Fruit fly (Drosophila melanogaster) whole organism, embryonic: ENCODE data around the gene CG34296.

Source experiments
- Abd-B ChIP-seq: fragments of 200-800 bp; sonication (Bioruptor generic); optimal IDR thresholded peaks from 2 replicates; lab custom pipeline; 2018; ENCODE audit warnings: missing biosample characterization, mild to moderate bottlenecking, missing genetic modification characterization, moderate library complexity
- Ada2b ChIP-seq: fragments of 200-800 bp; sonication (Bioruptor generic); IDR thresholded peaks from 2 replicates; pipeline ENCODE4 v1.3.6; 2022; ENCODE audit warnings: missing biosample characterization, missing genetic modification characterization
- B-H1 ChIP-seq: fragments of 200-800 bp; sonication (Bioruptor generic); IDR thresholded peaks from 3 replicates; pipeline ENCODE4 v1.3.6; 2022; ENCODE audit warnings: missing biosample characterization, missing genetic modification characterization
- CG10147 ChIP-seq: fragments of 200-800 bp; sonication (Bioruptor generic); optimal IDR thresholded peaks from 2 replicates; lab custom pipeline; 2019; ENCODE audit warnings: missing biosample characterization, mild to moderate bottlenecking, missing genetic modification characterization, moderate library complexity
- CG10209 ChIP-seq: fragments of 200-800 bp; sonication (Bioruptor generic); optimal IDR thresholded peaks from 3 replicates; lab custom pipeline; 2017; ENCODE audit warnings: missing biosample characterization, mild to moderate bottlenecking, missing genetic modification characterization, missing genetic modification reagents
- CG11723 ChIP-seq: fragments of 200-800 bp; sonication (Bioruptor generic); optimal IDR thresholded peaks from 2 replicates; lab custom pipeline; 2017; ENCODE audit warnings: missing biosample characterization, mild to moderate bottlenecking, missing genetic modification characterization
- CG12071 ChIP-seq: fragments of 200-800 bp; sonication (Bioruptor generic); optimal IDR thresholded peaks from 3 replicates; lab custom pipeline; 2018; ENCODE audit warnings: missing biosample characterization, mild to moderate bottlenecking, missing genetic modification characterization
- CG12942 ChIP-seq: fragments of 200-800 bp; sonication (Bioruptor generic); optimal IDR thresholded peaks from 3 replicates; lab custom pipeline; 2016; ENCODE audit warnings: missing biosample characterization, missing genetic modification characterization
- CG15514 ChIP-seq: fragments of 200-800 bp; sonication (Bioruptor generic); optimal IDR thresholded peaks from 3 replicates; lab custom pipeline; 2017; ENCODE audit warnings: missing biosample characterization, missing genetic modification characterization, mild to moderate bottlenecking, moderate library complexity, missing genetic modification reagents
- CG17359 ChIP-seq: fragments of 200-800 bp; sonication (Bioruptor generic); optimal IDR thresholded peaks from 3 replicates; lab custom pipeline; 2018; ENCODE audit warnings: missing biosample characterization, mild to moderate bottlenecking, missing genetic modification characterization, moderate library complexity
- CG2116 ChIP-seq: fragments of 200-800 bp; sonication (Bioruptor generic); optimal IDR thresholded peaks from 3 replicates; lab custom pipeline; 2018; ENCODE audit warnings: missing biosample characterization, mild to moderate bottlenecking, missing genetic modification characterization
- CG2875 ChIP-seq: fragments of 200-800 bp; sonication (Bioruptor generic); optimal IDR thresholded peaks from 2 replicates; lab custom pipeline; 2017; ENCODE audit warnings: missing biosample characterization, mild to moderate bottlenecking, missing genetic modification characterization, missing genetic modification reagents
- CG31224 ChIP-seq: fragments of 200-800 bp; sonication (Bioruptor generic); IDR thresholded peaks from 2 replicates; pipeline ENCODE4 v1.3.6; 2022; ENCODE audit warnings: missing biosample characterization, missing genetic modification characterization
- CG34422 ChIP-seq: fragments of 200-800 bp; sonication (Bioruptor generic); IDR thresholded peaks from 3 replicates; pipeline ENCODE4 v1.3.6; 2022; ENCODE audit warnings: missing biosample characterization, missing genetic modification characterization
- CG6272 ChIP-seq: fragments of 200-800 bp; sonication (Bioruptor generic); IDR thresholded peaks from 2 replicates; pipeline ENCODE4 v1.3.6; 2022; ENCODE audit warnings: missing biosample characterization, missing genetic modification characterization
- CG7357 ChIP-seq: fragments of 200-800 bp; sonication (Bioruptor generic); IDR thresholded peaks from 3 replicates; pipeline ENCODE4 v1.3.6; 2022; ENCODE audit warnings: missing biosample characterization, missing genetic modification characterization
- CG7372 ChIP-seq: fragments of 200-800 bp; sonication (Bioruptor generic); IDR thresholded peaks from 2 replicates; pipeline ENCODE4 v1.3.6; 2022; ENCODE audit warnings: missing biosample characterization, missing genetic modification characterization
- CG7786 ChIP-seq: fragments of 200-800 bp; sonication (Bioruptor generic); optimal IDR thresholded peaks from 2 replicates; lab custom pipeline; 2016; ENCODE audit warnings: missing biosample characterization, missing genetic modification characterization
- CG8281 ChIP-seq: fragments of 200-800 bp; sonication (Bioruptor generic); optimal IDR thresholded peaks from 2 replicates; lab custom pipeline; 2018; ENCODE audit warnings: missing biosample characterization, mild to moderate bottlenecking, missing genetic modification characterization, moderate library complexity
- CG9609 ChIP-seq: fragments of 200-800 bp; sonication (Bioruptor generic); optimal IDR thresholded peaks from 3 replicates; lab custom pipeline; 2016; ENCODE audit warnings: missing biosample characterization, missing genetic modification characterization
- Ets97D ChIP-seq: fragments of 200-800 bp; sonication (Bioruptor generic); optimal IDR thresholded peaks from 3 replicates; lab custom pipeline; 2016; ENCODE audit warnings: missing biosample characterization, missing genetic modification characterization
- GATAe ChIP-seq: fragments of 200-800 bp; sonication (Bioruptor generic); conservative IDR thresholded peaks from 2 replicates; pipeline ENCODE4 v1.3.6; 2022; ENCODE audit warnings: missing biosample characterization, missing genetic modification characterization
- Gsc ChIP-seq: fragments of 200-800 bp; sonication (Bioruptor generic); IDR thresholded peaks from 2 replicates; pipeline ENCODE4 v1.3.6; 2022; ENCODE audit warnings: missing biosample characterization, missing genetic modification characterization
- Hmx ChIP-seq: fragments of 200-800 bp; sonication (Bioruptor generic); optimal IDR thresholded peaks from 2 replicates; lab custom pipeline; 2016; ENCODE audit warnings: missing biosample characterization, missing genetic modification characterization
- Lpt ChIP-seq: fragments of >200 bp; optimal IDR thresholded peaks from 2 replicates; lab custom pipeline; 2018; ENCODE audit warnings: missing biosample characterization, missing genetic modification characterization
- Max ChIP-seq: fragments of 200-800 bp; sonication (Bioruptor generic); optimal IDR thresholded peaks from 2 replicates; lab custom pipeline; 2016; ENCODE audit warnings: missing biosample characterization, mild to moderate bottlenecking, missing genetic modification characterization
- Opbp ChIP-seq: fragments of 200-800 bp; sonication (Bioruptor generic); IDR thresholded peaks from 3 replicates; pipeline ENCODE4 v1.3.6; 2022; ENCODE audit warnings: missing biosample characterization, missing genetic modification characterization; ENCODE audit not compliant: partially characterized antibody
- Ptx1 ChIP-seq: fragments of 200-800 bp; sonication (Bioruptor generic); IDR thresholded peaks from 2 replicates; pipeline ENCODE4 v1.3.6; 2022; ENCODE audit warnings: missing biosample characterization, missing genetic modification characterization
- Scr ChIP-seq: fragments of 200-800 bp; sonication (Bioruptor generic); IDR thresholded peaks from 2 replicates; pipeline ENCODE4 v1.3.6; 2022; ENCODE audit warnings: missing biosample characterization, missing genetic modification characterization; ENCODE audit not compliant: partially characterized antibody
- Stat92E ChIP-seq, 3 experiments: fragments of >200 bp in 2 of 3; fragments of 200-800 bp in 1 of 3; sonication (Bioruptor generic) in 1 of 3; optimal IDR thresholded peaks; 2 replicates each; lab custom pipeline; 2017 to 2019; ENCODE audit warnings: missing biosample characterization in 3 of 3, missing genetic modification characterization in 3 of 3, mild to moderate bottlenecking in 1 of 3, moderate library complexity in 1 of 3
- ac ChIP-seq: fragments of 200-800 bp; sonication (Bioruptor generic); optimal IDR thresholded peaks from 3 replicates; lab custom pipeline; 2017; ENCODE audit warnings: missing biosample characterization, mild to moderate bottlenecking, missing genetic modification characterization
- br ChIP-seq: fragments of >200 bp; optimal IDR thresholded peaks from 2 replicates; lab custom pipeline; 2017
- cad ChIP-seq: fragments of >200 bp; optimal IDR thresholded peaks from 2 replicates; lab custom pipeline; 2017; ENCODE audit warnings: missing biosample characterization, missing genetic modification characterization
- chif ChIP-seq, 2 experiments: fragments of 200-800 bp; sonication (Bioruptor generic); optimal IDR thresholded peaks; 3 replicates each; lab custom pipeline; 2016; ENCODE audit warnings: missing biosample characterization in 2 of 2, missing genetic modification characterization in 2 of 2
- chn ChIP-seq: fragments of 200-800 bp; sonication (Bioruptor generic); optimal IDR thresholded peaks from 2 replicates; lab custom pipeline; 2016; ENCODE audit warnings: missing biosample characterization, missing genetic modification characterization
- croc ChIP-seq: fragments of 200-800 bp; sonication (Bioruptor generic); conservative IDR thresholded peaks from 3 replicates; pipeline ENCODE4 v1.3.6; 2022; ENCODE audit warnings: missing biosample characterization, missing genetic modification characterization
- crol ChIP-seq: fragments of 200-800 bp; sonication (Bioruptor generic); IDR thresholded peaks from 2 replicates; pipeline ENCODE4 v1.3.6; 2022; ENCODE audit warnings: missing biosample characterization, missing genetic modification characterization
- crp ChIP-seq, 2 experiments: fragments of 200-800 bp; sonication (Bioruptor generic); optimal IDR thresholded peaks; 2 replicates in 1 of 2; 3 replicates in 1 of 2; lab custom pipeline; 2017; ENCODE audit warnings: missing biosample characterization in 2 of 2, missing genetic modification characterization in 2 of 2, mild to moderate bottlenecking in 1 of 2, moderate library complexity in 1 of 2
- emc ChIP-seq: fragments of 200-800 bp; sonication (Bioruptor generic); optimal IDR thresholded peaks from 2 replicates; lab custom pipeline; 2016; ENCODE audit warnings: missing biosample characterization, missing genetic modification characterization
- fd3F ChIP-seq: fragments of 200-800 bp; sonication (Bioruptor generic); optimal IDR thresholded peaks from 2 replicates; lab custom pipeline; 2018; ENCODE audit warnings: missing biosample characterization, mild to moderate bottlenecking, missing genetic modification characterization, moderate library complexity
- gce ChIP-seq: fragments of 200-800 bp; sonication (Bioruptor generic); IDR thresholded peaks from 3 replicates; pipeline ENCODE4 v1.3.6; 2022; ENCODE audit warnings: missing biosample characterization, missing genetic modification characterization
- knrl ChIP-seq: fragments of 200-800 bp; sonication (Bioruptor generic); IDR thresholded peaks from 3 replicates; pipeline ENCODE4 v1.3.6; 2022; ENCODE audit warnings: missing biosample characterization, missing genetic modification characterization; ENCODE audit not compliant: partially characterized antibody
- nau ChIP-seq: fragments of 200-800 bp; sonication (Bioruptor generic); optimal IDR thresholded peaks from 3 replicates; lab custom pipeline; 2017; ENCODE audit warnings: missing biosample characterization, mild to moderate bottlenecking, missing genetic modification characterization, missing genetic modification reagents
- ro ChIP-seq: fragments of 200-800 bp; sonication (Bioruptor generic); IDR thresholded peaks from 2 replicates; pipeline ENCODE4 v1.3.6; 2022; ENCODE audit warnings: missing biosample characterization, missing genetic modification characterization
- shn ChIP-seq: fragments of 200-800 bp; sonication (Bioruptor generic); optimal IDR thresholded peaks from 3 replicates; lab custom pipeline; 2016; ENCODE audit warnings: missing biosample characterization, missing genetic modification characterization
- slbo ChIP-seq: fragments of 200-800 bp; sonication (Bioruptor generic); IDR thresholded peaks from 2 replicates; pipeline ENCODE4 v1.3.6; 2022; ENCODE audit warnings: missing biosample characterization, missing genetic modification characterization
- sqz ChIP-seq: fragments of 200-800 bp; sonication (Bioruptor generic); optimal IDR thresholded peaks from 3 replicates; lab custom pipeline; 2018; ENCODE audit warnings: missing biosample characterization, mild to moderate bottlenecking, missing genetic modification characterization
- tin ChIP-seq: fragments of 200-800 bp; sonication (Bioruptor generic); optimal IDR thresholded peaks from 3 replicates; lab custom pipeline; 2016; ENCODE audit warnings: missing biosample characterization, missing genetic modification characterization
- tio ChIP-seq: fragments of 200-800 bp; sonication (Bioruptor generic); optimal IDR thresholded peaks from 2 replicates; lab custom pipeline; 2017; ENCODE audit warnings: missing biosample characterization, missing genetic modification characterization, inconsistent platforms
- unpg ChIP-seq: fragments of 200-800 bp; sonication (Bioruptor generic); optimal IDR thresholded peaks from 3 replicates; lab custom pipeline; 2018; ENCODE audit warnings: missing biosample characterization, mild to moderate bottlenecking, missing genetic modification characterization, moderate library complexity

Gene CG34296

dm6 chr3R:29716782-29717317, 5.5 kb upstream of the CG34296 start, which contains the start of gene Obp99b (continued):
- TF ChIP-seq CG12071 (GFP tag; lab: Kevin White, UChicago) (peak; percentile 91), CG31224 (GFP tag; lab: Robert Waterston, UW) (peak; percentile 58; the same call in 1 of the 2 replicates), Abd-B (GFP tag; lab: Kevin White, UChicago) (no peak), gce (GFP tag; lab: Robert Waterston, UW) (peak; percentile 91), CG9609 (GFP tag; lab: Kevin White, UChicago) (peak; percentile 76), chn (peak; percentile 83), ac (GFP tag; lab: Kevin White, UChicago) (peak; percentile 83), CG34422 (GFP tag; lab: Robert Waterston, UW) (peak; percentile 74; the same call in 2 of the 3 replicates), CG11723 (GFP tag; lab: Kevin White, UChicago) (peak; percentile 70), Scr (GFP tag; lab: Robert Waterston, UW) (no peak), cad (GFP tag; lab: Kevin White, UChicago) (no peak), CG10147 (peak; percentile 36), croc (GFP tag; lab: Robert Waterston, UW) (peak; percentile 48; the same call in 2 of the 3 replicates), CG7357 (GFP tag; lab: Robert Waterston, UW) (peak; percentile 55; the same call in 1 of the 3 replicates), unpg (GFP tag; lab: Kevin White, UChicago) (peak; percentile 80), chif (GFP tag; optimal IDR thresholded peaks at IDR 0.05; lab: Kevin White, UChicago) (peak; percentile 56 to 84), CG2875 (peak; percentile 90), CG12942 (peak; percentile 60), CG17359 (peak; percentile 80), knrl (GFP tag; lab: Robert Waterston, UW) (no peak), sqz (GFP tag; lab: Kevin White, UChicago) (peak; percentile 85), crp (GFP tag; optimal IDR thresholded peaks at IDR 0.05; lab: Kevin White, UChicago) (peak in 1 of 2 experiments; percentile 17), CG10209 (GFP tag; lab: Kevin White, UChicago) (peak; percentile 73), crol (GFP tag; lab: Robert Waterston, UW) (0 out of 2 replicates have a peak, but pooled peaks have one; percentile 28), Lpt (no peak), fd3F (GFP tag; lab: Kevin White, UChicago) (peak; percentile 43), CG2116 (GFP tag; lab: Kevin White, UChicago) (peak; percentile 23), Gsc (no peak), Ptx1 (peak; percentile 72), CG15514 (GFP tag; lab: Kevin White, UChicago) (peak; percentile 67), tio (GFP tag; lab: Kevin White, UChicago) (peak; percentile 35), CG7372 (peak; percentile 60; the same call in 1 of the 2 replicates), CG7786 (GFP tag; lab: Kevin White, UChicago) (peak; percentile 55), Stat92E (GFP tag; optimal IDR thresholded peaks at IDR 0.05; lab: Kevin White, UChicago) (no peak), br (lab: Kevin White, UChicago) (no peak), B-H1 (GFP tag; lab: Robert Waterston, UW) (peak; percentile 61; the same call in 2 of the 3 replicates), CG8281 (tag; lab: Kevin White, UChicago) (peak; percentile 64), Opbp (GFP tag; lab: Robert Waterston, UW) (no peak), nau (peak; percentile 70), shn (GFP tag; lab: Kevin White, UChicago) (peak; percentile 89), ro (GFP tag; lab: Robert Waterston, UW) (peak; percentile 45; the same call in 1 of the 2 replicates), Hmx (GFP tag; lab: Kevin White, UChicago) (no peak), Max (GFP tag; lab: Kevin White, UChicago) (peak; percentile 39), tin (GFP tag; lab: Kevin White, UChicago) (peak; percentile 86), Ada2b (peak; percentile 61), Ets97D (GFP tag; lab: Kevin White, UChicago) (no peak), CG6272 (no peak), emc (GFP tag; lab: Kevin White, UChicago) (no peak), GATAe (GFP tag; lab: Robert Waterston, UW) (peak; percentile 63), slbo (GFP tag; lab: Robert Waterston, UW) (peak; percentile 79)
